Worm (Caenorhabditis elegans): ENCODE data around the gene F43C11.10.

F43C11.10 gene

DNA sequence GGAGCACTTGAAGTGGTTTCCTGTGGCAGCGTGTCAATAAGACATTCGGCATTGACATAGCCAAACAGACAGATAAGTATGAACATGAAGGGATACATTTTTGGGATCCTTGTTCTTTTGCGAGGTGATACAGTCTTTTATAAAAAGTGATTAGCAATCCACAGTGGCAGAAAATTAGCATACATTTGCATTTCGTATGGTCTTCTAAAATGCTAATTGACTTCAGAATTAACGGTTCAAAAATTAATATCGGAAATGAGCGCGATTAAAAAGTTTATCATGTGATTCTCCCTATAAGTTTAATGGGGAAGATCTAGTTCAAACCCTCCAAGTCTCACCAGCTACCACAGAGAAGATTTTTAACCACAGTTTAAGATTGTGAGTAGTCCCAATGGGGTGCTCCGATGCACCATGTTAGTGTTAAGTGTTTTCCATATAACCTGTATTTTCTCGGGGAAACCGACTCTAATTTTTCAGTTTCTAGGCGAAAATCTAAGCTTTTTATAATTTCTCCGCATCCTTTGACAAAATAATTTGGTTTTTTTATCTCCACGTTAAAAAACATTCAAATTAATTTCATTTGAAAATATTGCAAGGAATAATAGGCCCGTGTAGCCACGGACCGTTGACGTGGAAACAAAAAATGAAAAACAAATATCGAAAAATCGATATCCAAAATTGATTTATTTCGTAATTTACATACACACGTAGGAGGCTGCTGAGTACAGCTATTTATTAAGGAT, 14.3 kb upstream of the F43C11.10 start, which contains the start of the genes F43C11.12 and F16G10.5:
F43C11.12 (minus strand) TSS at position 101 of the 743 bp plus-strand sequence.
F16G10.5 (plus strand) TSS at position 693 of the 743 bp plus-strand sequence.
- TF ChIP-seq unc-39 (tag; optimal IDR thresholded peaks at IDR 0.05): no peak
- TF ChIP-seq aly-2 (tag; optimal IDR thresholded peaks at IDR 0.05): no peak
- no peak for TF ChIP-seq ceh-16 (tag; optimal IDR thresholded peaks at IDR 0.05)
- TF ChIP-seq lin-15B (tag; optimal IDR thresholded peaks at IDR 0.05): no peak
- TF ChIP-seq snpc-4 (tag; optimal IDR thresholded peaks at IDR 0.05): no peak
- TF ChIP-seq nhr-12 (tag; optimal IDR thresholded peaks at IDR 0.05): no peak

DNA sequence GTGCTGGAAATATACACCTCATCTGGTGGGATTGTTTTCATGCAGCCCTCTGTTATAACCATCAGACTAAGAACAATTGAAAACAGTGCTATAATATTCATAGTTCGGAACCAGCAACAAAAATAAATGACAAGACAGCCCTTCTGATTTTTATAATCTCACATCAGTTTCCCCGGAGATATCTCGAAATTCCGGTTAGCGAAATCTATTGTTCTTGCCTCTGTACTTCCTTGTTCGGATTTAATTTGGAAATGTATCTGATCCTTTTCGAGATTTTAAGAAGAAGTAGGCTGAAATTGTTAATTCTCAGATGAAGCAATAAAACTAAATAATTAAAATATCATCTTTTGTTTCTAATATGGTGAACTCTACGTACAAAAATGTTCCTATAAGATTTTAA, 11.2 kb upstream of the F43C11.10 start, which contains the start of gene F43C11.11:
F43C11.11 (minus strand) TSS at position 101 of the 400 bp plus-strand sequence.
- no peak for TF ChIP-seq nhr-25 (tag; optimal IDR thresholded peaks at IDR 0.05)
- no peak for TF ChIP-seq mml-1 (tag; optimal IDR thresholded peaks at IDR 0.05)
- no peak for TF ChIP-seq nhr-77 (tag; optimal IDR thresholded peaks at IDR 0.05)
- no peak for TF ChIP-seq elt-1 (tag; optimal IDR thresholded peaks at IDR 0.05)
- no peak for TF ChIP-seq lin-39 (tag; optimal IDR thresholded peaks at IDR 0.05)
- TF ChIP-seq tbx-2 (tag; optimal IDR thresholded peaks at IDR 0.05): no peak
- no peak for TF ChIP-seq daf-12 (tag; optimal IDR thresholded peaks at IDR 0.05)
- no peak for TF ChIP-seq ama-1 (optimal IDR thresholded peaks at IDR 0.05)
- TF ChIP-seq nhr-67 (tag; optimal IDR thresholded peaks at IDR 0.05): no peak
- no peak for TF ChIP-seq ztf-4 (tag; optimal IDR thresholded peaks at IDR 0.05)
- no peak for TF ChIP-seq nhr-23 (tag; optimal IDR thresholded peaks at IDR 0.05)
- TF ChIP-seq elt-2 (tag; optimal IDR thresholded peaks at IDR 0.05): no peak
- no peak for TF ChIP-seq aly-2 (tag; optimal IDR thresholded peaks at IDR 0.05)
- TF ChIP-seq lsy-12 (tag; optimal IDR thresholded peaks at IDR 0.05): no peak
- no peak for TF ChIP-seq sea-2 (GFP tag; optimal IDR thresholded peaks at IDR 0.05)
- no peak for TF ChIP-seq eor-1 (tag; optimal IDR thresholded peaks at IDR 0.05)
- TF ChIP-seq elt-3 (tag; optimal IDR thresholded peaks at IDR 0.05): no peak
- no peak for TF ChIP-seq nhr-76 (tag; optimal IDR thresholded peaks at IDR 0.05)
- TF ChIP-seq nfya-1 (tag; optimal IDR thresholded peaks at IDR 0.05; ENCODE audit: insufficient read depth): no peak
- TF ChIP-seq unc-62 (GFP tag; optimal IDR thresholded peaks at IDR 0.05): no peak

DNA sequence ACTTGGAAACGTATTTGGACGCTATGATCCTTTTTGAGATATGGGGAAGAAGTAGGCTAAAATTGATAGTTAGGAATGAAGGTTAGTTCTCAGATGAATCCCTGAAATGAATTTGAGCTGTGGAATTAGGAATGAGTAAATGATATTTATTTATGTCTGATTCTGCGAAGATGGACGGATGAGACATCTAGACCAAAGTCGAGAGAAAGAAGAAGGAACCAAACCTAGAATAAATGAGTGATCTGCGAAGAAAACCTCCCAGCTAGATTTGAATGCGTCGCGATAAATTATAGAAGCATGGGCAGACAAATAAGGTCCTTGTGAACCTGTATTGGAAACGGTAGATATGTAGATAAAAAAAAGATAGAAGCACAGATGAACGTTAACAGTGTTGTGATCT, 7.5 kb upstream of the F43C11.10 start, which contains the start of gene F43C11.16:
F43C11.16 (minus strand) TSS at position 101 of the 400 bp plus-strand sequence.
- TF ChIP-seq ztf-11 (tag; optimal IDR thresholded peaks at IDR 0.05): no peak
- no peak for TF ChIP-seq ceh-9 (tag; optimal IDR thresholded peaks at IDR 0.05)
- no peak for TF ChIP-seq nhr-76 (tag; optimal IDR thresholded peaks at IDR 0.05)
- TF ChIP-seq daf-12 (tag; optimal IDR thresholded peaks at IDR 0.05): no peak
- no peak for TF ChIP-seq tbx-2 (tag; optimal IDR thresholded peaks at IDR 0.05)
- no peak for TF ChIP-seq elt-2 (tag; optimal IDR thresholded peaks at IDR 0.05)
- TF ChIP-seq jun-1 (tag; optimal IDR thresholded peaks at IDR 0.05): no peak
- TF ChIP-seq aly-2 (tag; optimal IDR thresholded peaks at IDR 0.05): no peak
- TF ChIP-seq mdl-1 (tag; optimal IDR thresholded peaks at IDR 0.05): no peak
- TF ChIP-seq nhr-23 (tag; optimal IDR thresholded peaks at IDR 0.05): no peak
- no peak for TF ChIP-seq nhr-43 (tag; optimal IDR thresholded peaks at IDR 0.05; ENCODE audit: poor library complexity, severe bottlenecking)
- TF ChIP-seq eor-1 (tag; optimal IDR thresholded peaks at IDR 0.05): no peak
- TF ChIP-seq lin-15B (tag; optimal IDR thresholded peaks at IDR 0.05): no peak
- no peak for TF ChIP-seq ztf-4 (tag; optimal IDR thresholded peaks at IDR 0.05)
- TF ChIP-seq nfya-1 (tag; optimal IDR thresholded peaks at IDR 0.05; ENCODE audit: insufficient read depth): no peak
- TF ChIP-seq fkh-2 (tag; optimal IDR thresholded peaks at IDR 0.05): no peak
- no peak for TF ChIP-seq nhr-67 (tag; optimal IDR thresholded peaks at IDR 0.05)
- TF ChIP-seq ama-1 (optimal IDR thresholded peaks at IDR 0.05): no peak
- TF ChIP-seq fkh-10 (GFP tag; optimal IDR thresholded peaks at IDR 0.05): no peak

DNA sequence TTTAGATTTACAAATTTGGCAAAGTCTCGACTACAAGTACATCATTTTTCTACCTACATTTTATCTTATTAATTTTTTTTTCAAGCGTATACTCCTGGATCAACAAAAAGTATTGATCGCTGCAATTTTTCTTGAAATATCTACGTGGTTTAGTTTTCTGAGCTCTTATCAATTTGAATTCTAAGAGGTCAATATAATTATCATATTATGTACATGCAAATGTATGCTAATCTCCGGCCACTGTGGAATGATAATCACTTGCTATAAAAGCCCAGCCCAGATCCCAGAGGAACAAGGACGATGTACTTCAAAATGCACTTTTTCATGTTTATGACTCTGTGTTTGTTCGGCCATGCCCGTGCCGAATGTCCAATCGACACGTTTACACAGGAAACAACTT, 4.3 kb upstream of the F43C11.10 start, which contains the start of gene F43C11.1:
F43C11.1 (plus strand) TSS at position 301 of the 400 bp plus-strand sequence.
- TF ChIP-seq egl-27 (tag; optimal IDR thresholded peaks at IDR 0.05) (no peak), lsy-12 (tag; optimal IDR thresholded peaks at IDR 0.05) (no peak), nhr-43 (tag; optimal IDR thresholded peaks at IDR 0.05; ENCODE audit: poor library complexity, severe bottlenecking) (no peak), elt-1 (tag; optimal IDR thresholded peaks at IDR 0.05) (no peak), lin-39 (tag; optimal IDR thresholded peaks at IDR 0.05) (no peak), egl-5 (tag; optimal IDR thresholded peaks at IDR 0.05) (no peak), pha-4 (tag; optimal IDR thresholded peaks at IDR 0.05) (no peak), skn-1 (tag; optimal IDR thresholded peaks at IDR 0.05) (no peak), snpc-4 (tag; optimal IDR thresholded peaks at IDR 0.05) (no peak), ceh-82 (tag; optimal IDR thresholded peaks at IDR 0.05) (no peak), nhr-11 (tag; optimal IDR thresholded peaks at IDR 0.05) (no peak), fos-1 (tag; optimal IDR thresholded peaks at IDR 0.05) (no peak), R02D3.7 (tag; optimal IDR thresholded peaks at IDR 0.05) (no peak), nfya-1 (tag; optimal IDR thresholded peaks at IDR 0.05; ENCODE audit: insufficient read depth) (no peak)
